Fruit fly (Drosophila melanogaster) whole organism, adult: Measurements from ENCODE around the gene CG6901.
A peak's percentile ranks its signal among the peaks of the same experiment; 100 is the strongest.

Experiments
- CG14711 ChIP-seq: fragments of 200-800 bp; sonication (Bioruptor generic); optimal IDR thresholded peaks from 2 replicates; lab custom pipeline; 2018; ENCODE audit warnings: missing biosample characterization, mild to moderate bottlenecking, missing genetic modification characterization, moderate library complexity
- Mnt ChIP-seq: fragments of 200-800 bp; sonication (Bioruptor generic); optimal IDR thresholded peaks from 2 replicates; lab custom pipeline; 2016; ENCODE audit warnings: missing biosample characterization, mild to moderate bottlenecking, missing genetic modification characterization
- bab1 ChIP-seq: fragments of 200-800 bp; sonication (Bioruptor generic); optimal IDR thresholded peaks from 3 replicates; lab custom pipeline; 2019; ENCODE audit warnings: missing biosample characterization, mild to moderate bottlenecking, missing genetic modification characterization, moderate library complexity
- pad ChIP-seq: fragments of 200-800 bp; sonication (Bioruptor generic); optimal IDR thresholded peaks from 3 replicates; lab custom pipeline; 2017; ENCODE audit warnings: missing biosample characterization, missing genetic modification characterization, mild to moderate bottlenecking, moderate library complexity, missing genetic modification reagents
- toe ChIP-seq: fragments of 200-800 bp; sonication (Bioruptor generic); optimal IDR thresholded peaks from 2 replicates; lab custom pipeline; 2016; ENCODE audit warnings: missing biosample characterization, missing genetic modification characterization

- no peak for TF ChIP-seq pad (GFP tag; lab: Kevin White, UChicago)
- peak; percentile 0 for TF ChIP-seq bab1 (GFP tag; lab: Kevin White, UChicago)
- peak; percentile 7 for TF ChIP-seq Mnt (GFP tag; lab: Kevin White, UChicago)
- no peak for TF ChIP-seq toe (GFP tag; lab: Kevin White, UChicago)
- peak; percentile 76 for TF ChIP-seq CG14711 (tag; lab: Kevin White, UChicago)
Measured at dm6 chr3R:16305185-16305989, 17.8 kb upstream of the CG6901 start, which contains the start of gene Zip89B.
